Fruit fly (Drosophila melanogaster) whole organism, embryonic: Measurements from ENCODE around the gene Sf3b1.
A peak's percentile ranks its signal among the peaks of the same experiment; 100 is the strongest.

Experiments
- B-H2 ChIP-seq: fragments of 200-800 bp; sonication (Bioruptor generic); optimal IDR thresholded peaks from 2 replicates; lab custom pipeline; 2018; ENCODE audit warnings: missing biosample characterization, mild to moderate bottlenecking, missing genetic modification characterization
- CG11560 ChIP-seq: fragments of 200-800 bp; sonication (Bioruptor generic); IDR thresholded peaks from 3 replicates; pipeline ENCODE4 v1.3.6; 2022; ENCODE audit warnings: missing biosample characterization, missing genetic modification characterization
- CG12659 ChIP-seq: fragments of 200-800 bp; sonication (Bioruptor generic); optimal IDR thresholded peaks from 3 replicates; lab custom pipeline; 2017; ENCODE audit warnings: mild to moderate bottlenecking, missing biosample characterization, missing genetic modification reagents, missing genetic modification characterization
- CG13123 ChIP-seq: fragments of 200-800 bp; sonication (Bioruptor generic); optimal IDR thresholded peaks from 2 replicates; lab custom pipeline; 2016; ENCODE audit warnings: missing biosample characterization, missing genetic modification characterization
- CG13894 ChIP-seq: fragments of 200-800 bp; sonication (Bioruptor generic); optimal IDR thresholded peaks from 3 replicates; lab custom pipeline; 2018; ENCODE audit warnings: missing biosample characterization, mild to moderate bottlenecking, missing genetic modification characterization, moderate library complexity
- CG15696 ChIP-seq: fragments of 200-800 bp; sonication (Bioruptor generic); optimal IDR thresholded peaks from 2 replicates; lab custom pipeline; 2019; ENCODE audit warnings: missing biosample characterization, mild to moderate bottlenecking, missing genetic modification characterization, moderate library complexity
- CG16779 ChIP-seq: fragments of 200-800 bp; sonication (Bioruptor generic); IDR thresholded peaks from 2 replicates; pipeline ENCODE4 v1.3.6; 2022; ENCODE audit warnings: missing biosample characterization, missing genetic modification characterization
- CG17568 ChIP-seq: fragments of 200-800 bp; sonication (Bioruptor generic); optimal IDR thresholded peaks from 2 replicates; lab custom pipeline; 2018; ENCODE audit warnings: missing biosample characterization, mild to moderate bottlenecking, missing genetic modification characterization, moderate library complexity
- CG31365 ChIP-seq: fragments of 200-800 bp; sonication (Bioruptor generic); optimal IDR thresholded peaks from 2 replicates; lab custom pipeline; 2018; ENCODE audit warnings: missing biosample characterization, mild to moderate bottlenecking, missing genetic modification characterization
- CG31388 ChIP-seq: fragments of 200-800 bp; sonication (Bioruptor generic); optimal IDR thresholded peaks from 2 replicates; lab custom pipeline; 2016; ENCODE audit warnings: missing biosample characterization, missing genetic modification characterization
- CG3847 ChIP-seq: fragments of 200-800 bp; sonication (Bioruptor generic); IDR thresholded peaks from 2 replicates; pipeline ENCODE4 v1.3.6; 2022; ENCODE audit warnings: missing biosample characterization, missing genetic modification characterization
- CG4328 ChIP-seq: fragments of 200-800 bp; sonication (Bioruptor generic); optimal IDR thresholded peaks from 3 replicates; lab custom pipeline; 2017; ENCODE audit warnings: missing biosample characterization, missing genetic modification reagents, missing genetic modification characterization
- CG5180 ChIP-seq: fragments of 200-800 bp; sonication (Bioruptor generic); optimal IDR thresholded peaks from 3 replicates; lab custom pipeline; 2017; ENCODE audit warnings: missing biosample characterization, missing genetic modification characterization, mild to moderate bottlenecking, moderate library complexity, missing genetic modification reagents
- CG7987 ChIP-seq: fragments of 200-800 bp; sonication (Bioruptor generic); optimal IDR thresholded peaks from 2 replicates; lab custom pipeline; 2018; ENCODE audit warnings: missing biosample characterization, mild to moderate bottlenecking, missing genetic modification characterization, moderate library complexity
- CG8359 ChIP-seq: fragments of 200-800 bp; sonication (Bioruptor generic); optimal IDR thresholded peaks from 2 replicates; lab custom pipeline; 2017; ENCODE audit warnings: missing biosample characterization, mild to moderate bottlenecking, missing genetic modification characterization, borderline replicate concordance
- CG8944 ChIP-seq: fragments of 200-800 bp; sonication (Bioruptor generic); optimal IDR thresholded peaks from 3 replicates; lab custom pipeline; 2016; ENCODE audit warnings: missing biosample characterization, missing genetic modification characterization
- CG9797 ChIP-seq: fragments of 200-800 bp; sonication (Bioruptor generic); optimal IDR thresholded peaks from 3 replicates; lab custom pipeline; 2018; ENCODE audit warnings: missing biosample characterization, mild to moderate bottlenecking, missing genetic modification characterization
- CG9817 ChIP-seq: fragments of 200-800 bp; sonication (Bioruptor generic); optimal IDR thresholded peaks from 2 replicates; lab custom pipeline; 2018; ENCODE audit warnings: missing biosample characterization, mild to moderate bottlenecking, missing genetic modification characterization, moderate library complexity
- CoRest ChIP-seq: fragments of 200-800 bp; sonication (Bioruptor generic); optimal IDR thresholded peaks from 3 replicates; lab custom pipeline; 2018; ENCODE audit warnings: missing biosample characterization, mild to moderate bottlenecking, missing genetic modification characterization, moderate library complexity
- Dfd ChIP-seq, 2 experiments: fragments of >200 bp; optimal IDR thresholded peaks; 2 replicates each; lab custom pipeline; 2017; ENCODE audit warnings: missing biosample characterization in 2 of 2, missing genetic modification characterization in 2 of 2
- Hand ChIP-seq: fragments of 200-800 bp; sonication (Bioruptor generic); optimal IDR thresholded peaks from 2 replicates; lab custom pipeline; 2017; ENCODE audit warnings: mild to moderate bottlenecking, missing biosample characterization, missing genetic modification reagents, missing genetic modification characterization
- Hr3 ChIP-seq: fragments of 200-800 bp; sonication (Bioruptor generic); optimal IDR thresholded peaks from 3 replicates; lab custom pipeline; 2016; ENCODE audit warnings: missing biosample characterization, missing genetic modification characterization
- Hsf ChIP-seq: fragments of 200-800 bp; sonication (Bioruptor generic); optimal IDR thresholded peaks from 3 replicates; lab custom pipeline; 2016; ENCODE audit warnings: missing biosample characterization, missing genetic modification characterization
- Kr ChIP-seq: fragments of 200-800 bp; sonication (Bioruptor generic); optimal IDR thresholded peaks from 2 replicates; lab custom pipeline; 2017; ENCODE audit warnings: missing biosample characterization, mild to moderate bottlenecking, missing genetic modification characterization
- NK7.1 ChIP-seq: fragments of 200-800 bp; sonication (Bioruptor generic); optimal IDR thresholded peaks from 3 replicates; lab custom pipeline; 2016; ENCODE audit warnings: missing biosample characterization, missing genetic modification characterization
- Nf-YB ChIP-seq: fragments of 200-800 bp; sonication (Bioruptor generic); optimal IDR thresholded peaks from 3 replicates; lab custom pipeline; 2019; ENCODE audit warnings: missing biosample characterization, mild to moderate bottlenecking, missing genetic modification characterization, moderate library complexity
- Optix ChIP-seq: fragments of 200-800 bp; sonication (Bioruptor generic); IDR thresholded peaks from 3 replicates; pipeline ENCODE4 v1.3.6; 2022; ENCODE audit warnings: missing biosample characterization, missing genetic modification characterization
- Sry-δ ChIP-seq: fragments of 200-800 bp; sonication (Bioruptor generic); optimal IDR thresholded peaks from 2 replicates; lab custom pipeline; 2016; ENCODE audit warnings: missing biosample characterization, missing genetic modification characterization
- Taf1 ChIP-seq: fragments of 200-800 bp; sonication (Bioruptor generic); IDR thresholded peaks from 2 replicates; pipeline ENCODE4 v1.3.6; 2022; ENCODE audit warnings: missing biosample characterization, missing genetic modification characterization
- YL-1 ChIP-seq: fragments of 200-800 bp; sonication (Bioruptor generic); optimal IDR thresholded peaks from 3 replicates; lab custom pipeline; 2017; ENCODE audit warnings: missing biosample characterization, mild to moderate bottlenecking, missing genetic modification characterization
- ara ChIP-seq: fragments of 200-800 bp; sonication (Bioruptor generic); IDR thresholded peaks from 2 replicates; pipeline ENCODE4 v1.3.6; 2022; ENCODE audit warnings: missing biosample characterization, missing genetic modification characterization
- btn ChIP-seq: fragments of 200-800 bp; sonication (Bioruptor generic); optimal IDR thresholded peaks from 2 replicates; lab custom pipeline; 2016; ENCODE audit warnings: missing biosample characterization, missing genetic modification characterization
- cas ChIP-seq: fragments of 200-800 bp; sonication (Bioruptor generic); IDR thresholded peaks from 2 replicates; pipeline ENCODE4 v1.3.6; 2022; ENCODE audit warnings: missing biosample characterization, missing genetic modification characterization
- cato ChIP-seq: fragments of 200-800 bp; sonication (Bioruptor generic); optimal IDR thresholded peaks from 2 replicates; lab custom pipeline; 2016; ENCODE audit warnings: missing biosample characterization, missing genetic modification characterization, borderline replicate concordance
- caup ChIP-seq: fragments of 200-800 bp; sonication (Bioruptor generic); optimal IDR thresholded peaks from 3 replicates; lab custom pipeline; 2017; ENCODE audit warnings: missing biosample characterization, mild to moderate bottlenecking, missing genetic modification characterization, moderate library complexity; ENCODE audit not compliant: severe bottlenecking
- crc ChIP-seq: fragments of 200-800 bp; sonication (Bioruptor generic); optimal IDR thresholded peaks from 2 replicates; lab custom pipeline; 2016; ENCODE audit warnings: missing biosample characterization, missing genetic modification characterization
- crp ChIP-seq, 2 experiments: fragments of 200-800 bp; sonication (Bioruptor generic); optimal IDR thresholded peaks; 2 replicates in 1 of 2; 3 replicates in 1 of 2; lab custom pipeline; 2017; ENCODE audit warnings: missing biosample characterization in 2 of 2, missing genetic modification characterization in 2 of 2, mild to moderate bottlenecking in 1 of 2, moderate library complexity in 1 of 2
- dimm ChIP-seq: fragments of 200-800 bp; sonication (Bioruptor generic); IDR thresholded peaks from 2 replicates; pipeline ENCODE4 v1.3.6; 2022; ENCODE audit warnings: missing biosample characterization, missing genetic modification characterization
- emc ChIP-seq: fragments of 200-800 bp; sonication (Bioruptor generic); optimal IDR thresholded peaks from 2 replicates; lab custom pipeline; 2016; ENCODE audit warnings: missing biosample characterization, missing genetic modification characterization
- en ChIP-seq: fragments of 200-800 bp; sonication (Bioruptor generic); optimal IDR thresholded peaks from 2 replicates; lab custom pipeline; 2016; ENCODE audit warnings: missing biosample characterization, missing genetic modification characterization
- fd102C ChIP-seq: fragments of 200-800 bp; sonication (Bioruptor generic); optimal IDR thresholded peaks from 2 replicates; lab custom pipeline; 2018; ENCODE audit warnings: missing biosample characterization, mild to moderate bottlenecking, missing genetic modification characterization, moderate library complexity
- grn ChIP-seq: fragments of 200-800 bp; sonication (Bioruptor generic); optimal IDR thresholded peaks from 3 replicates; lab custom pipeline; 2017; ENCODE audit warnings: missing biosample characterization, missing genetic modification characterization
- gsb ChIP-seq: fragments of 200-800 bp; sonication (Bioruptor generic); IDR thresholded peaks from 2 replicates; pipeline ENCODE4 v1.3.6; 2022; ENCODE audit warnings: missing biosample characterization, missing genetic modification characterization
- hb ChIP-seq: fragments of 200-800 bp; sonication (Bioruptor generic); IDR thresholded peaks from 3 replicates; pipeline ENCODE4 v1.3.6; 2022; ENCODE audit warnings: missing biosample characterization, missing genetic modification characterization; ENCODE audit not compliant: partially characterized antibody
- ind ChIP-seq: fragments of 200-800 bp; sonication (Bioruptor generic); optimal IDR thresholded peaks from 3 replicates; lab custom pipeline; 2016; ENCODE audit warnings: missing biosample characterization, missing genetic modification characterization
- lilli ChIP-seq: fragments of 200-800 bp; sonication (Bioruptor generic); optimal IDR thresholded peaks from 3 replicates; lab custom pipeline; 2016; ENCODE audit warnings: missing biosample characterization, missing genetic modification characterization
- oc ChIP-seq: fragments of 200-800 bp; sonication (Bioruptor generic); optimal IDR thresholded peaks from 2 replicates; lab custom pipeline; 2018; ENCODE audit warnings: missing biosample characterization, mild to moderate bottlenecking, missing genetic modification characterization, moderate library complexity
- rib ChIP-seq: fragments of 200-800 bp; sonication (Bioruptor generic); IDR thresholded peaks from 2 replicates; pipeline ENCODE4 v1.3.6; 2022; ENCODE audit warnings: missing biosample characterization, missing genetic modification characterization
- sim ChIP-seq: fragments of 200-800 bp; sonication (Bioruptor generic); IDR thresholded peaks from 2 replicates; pipeline ENCODE4 v1.3.6; 2022; ENCODE audit warnings: missing biosample characterization, missing genetic modification characterization
- stwl ChIP-seq: fragments of 200-800 bp; sonication (Bioruptor generic); optimal IDR thresholded peaks from 3 replicates; lab custom pipeline; 2018; ENCODE audit warnings: missing biosample characterization, mild to moderate bottlenecking, missing genetic modification characterization, moderate library complexity
- trh ChIP-seq: fragments of 200-800 bp; sonication (Bioruptor generic); optimal IDR thresholded peaks from 2 replicates; lab custom pipeline; 2016; ENCODE audit warnings: missing biosample characterization, missing genetic modification characterization
- yki ChIP-seq: fragments of >200 bp; optimal IDR thresholded peaks from 3 replicates; lab custom pipeline; 2018

Gene Sf3b1

dm6 chr2L:606165-606564 lies 38.0 kb downstream of the Sf3b1 start (continued):
- no peak for TF ChIP-seq Kr
- no peak for TF ChIP-seq Dfd (GFP tag; optimal IDR thresholded peaks at IDR 0.05; lab: Kevin White, UChicago)
- TF ChIP-seq CG16779, result no peak
- TF ChIP-seq crc (GFP tag; lab: Kevin White, UChicago), result no peak
- TF ChIP-seq CG5180 (GFP tag; lab: Kevin White, UChicago), result no peak
- no peak for TF ChIP-seq Sry-δ (GFP tag; lab: Kevin White, UChicago)
- no peak for TF ChIP-seq cas (GFP tag; lab: Robert Waterston, UW)
- TF ChIP-seq Nf-YB (GFP tag; lab: Kevin White, UChicago), result no peak
- TF ChIP-seq gsb (GFP tag; lab: Robert Waterston, UW), result no peak
- TF ChIP-seq fd102C (GFP tag; lab: Kevin White, UChicago), result peak; percentile 22
- TF ChIP-seq ind (GFP tag; lab: Kevin White, UChicago), result no peak
- peak; percentile 12 for TF ChIP-seq Hr3 (GFP tag; lab: Kevin White, UChicago)
- no peak for TF ChIP-seq CG13894 (tag; lab: Kevin White, UChicago)
- TF ChIP-seq CG31365 (tag; lab: Kevin White, UChicago), result no peak
- TF ChIP-seq CG13123, result no peak
- TF ChIP-seq CG12659 (GFP tag; lab: Kevin White, UChicago), result no peak
- TF ChIP-seq grn (GFP tag; lab: Kevin White, UChicago), result no peak
- no peak for TF ChIP-seq CG9817 (tag; lab: Kevin White, UChicago)
- no peak for TF ChIP-seq trh (GFP tag; lab: Kevin White, UChicago)
- TF ChIP-seq CG3847 (GFP tag; lab: Robert Waterston, UW), result peak; percentile 16; the same call in 1 of the 2 replicates
- no peak for TF ChIP-seq hb (GFP tag; lab: Robert Waterston, UW)
- TF ChIP-seq emc, result no peak
- TF ChIP-seq CG7987, result no peak
- peak; percentile 42 for TF ChIP-seq Hsf
- no peak for TF ChIP-seq stwl
- no peak for TF ChIP-seq caup (GFP tag; lab: Kevin White, UChicago)
- TF ChIP-seq YL-1, result no peak
- TF ChIP-seq CG17568, result no peak
- no peak for TF ChIP-seq Hand (GFP tag; lab: Kevin White, UChicago)
- no peak for TF ChIP-seq yki (lab: Kevin White, UChicago)
- TF ChIP-seq CG8359 (GFP tag; lab: Kevin White, UChicago), result no peak
- no peak for TF ChIP-seq CG11560
- TF ChIP-seq rib (GFP tag; lab: Robert Waterston, UW), result no peak
- TF ChIP-seq sim (GFP tag; lab: Robert Waterston, UW), result no peak
- peak; percentile 70 for TF ChIP-seq CG15696 (tag; lab: Kevin White, UChicago)
- peak; percentile 16 for TF ChIP-seq cato (GFP tag; lab: Kevin White, UChicago)
- TF ChIP-seq en (GFP tag; lab: Kevin White, UChicago), result no peak
- TF ChIP-seq NK7.1 (GFP tag; lab: Kevin White, UChicago), result no peak
- no peak for TF ChIP-seq CG4328 (GFP tag; lab: Kevin White, UChicago)
- TF ChIP-seq CG31388 (GFP tag; lab: Kevin White, UChicago), result no peak
- peak; percentile 56; the same call in 1 of the 3 replicates for TF ChIP-seq Optix (GFP tag; lab: Robert Waterston, UW)
- TF ChIP-seq lilli (GFP tag; lab: Kevin White, UChicago), result no peak
- peak; percentile 78 for TF ChIP-seq ara (GFP tag; lab: Robert Waterston, UW)
- no peak for TF ChIP-seq CoRest (tag; lab: Kevin White, UChicago)
- no peak for TF ChIP-seq CG8944 (GFP tag; lab: Kevin White, UChicago)
- no peak for TF ChIP-seq btn (GFP tag; lab: Kevin White, UChicago)
- TF ChIP-seq oc (tag; lab: Kevin White, UChicago), result no peak
- no peak for TF ChIP-seq dimm (GFP tag; lab: Robert Waterston, UW)
- TF ChIP-seq CG9797 (GFP tag; lab: Kevin White, UChicago), result no peak
- TF ChIP-seq crp (GFP tag; optimal IDR thresholded peaks at IDR 0.05; lab: Kevin White, UChicago), result no peak
- TF ChIP-seq Taf1 (GFP tag; lab: Robert Waterston, UW), result no peak
- no peak for TF ChIP-seq B-H2 (GFP tag; lab: Kevin White, UChicago)
